Worm (Caenorhabditis elegans) whole organism, L1 larva: Measurements from ENCODE around the gene T10B5.3.

ENCODE experiments used
- C04F5.9 ChIP-seq: sonication (generic microtip); optimal IDR thresholded peaks from 2 replicates; lab custom pipeline; 2016; ENCODE audit warnings: missing genetic modification characterization, missing compliant biosample characterization
- aly-2 ChIP-seq: fragments of 150-350 bp; optimal IDR thresholded peaks from 2 replicates; lab custom pipeline; 2014; ENCODE audit warnings: missing biosample characterization, missing genetic modification characterization
- blmp-1 ChIP-seq: fragments of 150-350 bp; optimal IDR thresholded peaks from 2 replicates; lab custom pipeline; 2014; ENCODE audit warnings: missing biosample characterization, missing genetic modification characterization
- dpl-1 ChIP-seq, 3 experiments: fragments of 150-350 bp in 2 of 3; sonication (generic microtip) in 1 of 3; optimal IDR thresholded peaks; 2 replicates each; lab custom pipeline; 2014 to 2017; ENCODE audit warnings: missing biosample characterization in 3 of 3, missing genetic modification characterization in 3 of 3, missing genetic modification reagents in 3 of 3
- ets-5 ChIP-seq: fragments of 200-800 bp; sonication (Bioruptor generic); IDR thresholded peaks from 2 replicates; pipeline ENCODE4 v1.3.6; 2022; ENCODE audit warnings: missing genetic modification characterization, missing compliant biosample characterization
- fkh-10 ChIP-seq: sonication (generic microtip); optimal IDR thresholded peaks from 2 replicates; lab custom pipeline; 2017; ENCODE audit warnings: missing biosample characterization, missing genetic modification reagents, missing genetic modification characterization
- hpl-2 ChIP-seq: fragments of 150-350 bp; optimal IDR thresholded peaks from 2 replicates; lab custom pipeline; 2014; ENCODE audit warnings: missing biosample characterization, missing genetic modification reagents, missing genetic modification characterization
- mdl-1 ChIP-seq, 2 experiments: fragments of 150-350 bp; optimal IDR thresholded peaks; 2 replicates each; lab custom pipeline; 2014 to 2017; ENCODE audit warnings: missing biosample characterization in 2 of 2, missing genetic modification characterization in 2 of 2, inconsistent platforms in 1 of 2
- mep-1 ChIP-seq: fragments of 150-350 bp; optimal IDR thresholded peaks from 2 replicates; lab custom pipeline; 2014; ENCODE audit warnings: missing biosample characterization, missing genetic modification characterization
- nhr-19 ChIP-seq: fragments of 200-800 bp; sonication (Bioruptor generic); conservative IDR thresholded peaks from 2 replicates; pipeline ENCODE4 v1.3.6; 2022; ENCODE audit warnings: missing genetic modification characterization, missing compliant biosample characterization
- nhr-77 ChIP-seq: fragments of 150-350 bp; optimal IDR thresholded peaks from 2 replicates; lab custom pipeline; 2014; ENCODE audit warnings: missing biosample characterization, missing genetic modification characterization
- sptf-1 ChIP-seq: fragments of 150-350 bp; optimal IDR thresholded peaks from 2 replicates; lab custom pipeline; 2014; ENCODE audit warnings: missing biosample characterization, missing genetic modification characterization
- vab-15 ChIP-seq: sonication (generic microtip); optimal IDR thresholded peaks from 2 replicates; lab custom pipeline; 2017; ENCODE audit warnings: missing genotype, mild to moderate bottlenecking, missing genetic modification characterization, missing compliant biosample characterization

- TF ChIP-seq hpl-2 (GFP tag; lab: Kevin White, UChicago) (no peak), mdl-1 (tag; optimal IDR thresholded peaks at IDR 0.05; lab: Kevin White, UChicago) (no peak), mep-1 (tag; lab: Kevin White, UChicago) (no peak), aly-2 (tag; lab: Kevin White, UChicago) (no peak), blmp-1 (no peak), C04F5.9 (tag; lab: Kevin White, UChicago) (no peak), sptf-1 (tag; lab: Kevin White, UChicago) (no peak), dpl-1 (GFP tag; optimal IDR thresholded peaks at IDR 0.05; lab: Kevin White, UChicago) (no peak), vab-15 (no peak), nhr-77 (tag; lab: Kevin White, UChicago) (no peak), fkh-10 (GFP tag; lab: Kevin White, UChicago) (no peak), ets-5 (no peak), nhr-19 (GFP tag; lab: Robert Waterston, UW) (no peak)
Observed at ce11 chrV:1869682-1870081, at the start of gene T10B5.3.
